Worm (Caenorhabditis elegans): ENCODE results near the gene D1086.21.

Gene D1086.21

DNA sequence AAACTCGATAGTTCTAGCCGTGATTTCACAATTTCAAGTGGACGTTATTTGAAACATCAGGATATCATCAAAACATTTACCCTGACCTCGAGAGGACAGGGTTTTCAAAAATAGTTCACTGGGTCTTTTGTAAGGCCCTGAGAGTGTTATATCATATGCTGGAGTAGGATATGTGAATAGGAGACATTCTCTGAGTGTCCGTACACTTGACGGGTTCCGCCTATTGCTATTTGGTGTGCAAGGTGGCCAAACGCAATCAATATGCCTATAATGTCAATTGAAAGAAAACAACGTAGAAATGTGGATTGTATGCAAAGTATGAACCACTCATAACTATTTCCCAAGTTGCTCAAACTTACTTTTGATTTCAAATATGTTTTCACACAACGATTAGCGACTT lies 32.8 kb downstream of the D1086.21 start:
- TF ChIP-seq rnt-1 (tag; optimal IDR thresholded peaks at IDR 0.05) (peak; percentile 11), nhr-85 (tag) (no peak), snpc-4 (tag; optimal IDR thresholded peaks at IDR 0.05) (peak; percentile 26), elt-2 (tag; optimal IDR thresholded peaks at IDR 0.05) (no peak), alr-1 (tag; optimal IDR thresholded peaks at IDR 0.05; ENCODE audit: borderline replicate concordance) (no peak)

DNA sequence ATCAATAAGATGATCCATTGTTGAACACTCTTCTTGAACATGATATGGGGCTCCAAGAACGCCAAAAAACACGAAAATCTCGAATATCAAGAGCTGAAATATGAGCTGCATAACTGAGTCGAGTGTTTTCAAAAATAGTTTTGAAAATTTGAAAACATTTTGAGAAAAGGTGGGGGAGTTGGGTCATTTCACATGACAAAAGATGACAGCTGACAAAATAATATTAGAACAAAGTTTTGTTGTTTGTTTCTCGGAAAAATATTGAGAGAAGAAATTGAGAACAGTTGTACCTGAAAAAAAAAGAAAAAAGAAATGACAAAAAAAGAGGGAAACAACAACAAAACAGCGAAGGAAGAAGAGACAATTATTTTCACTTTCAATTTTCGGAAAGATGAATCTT lies 34.0 kb downstream of the D1086.21 start, which contains the start of the genes D1086.2 and D1086.1:
D1086.2 (minus strand) TSS at position 150 of the 400 bp plus-strand sequence.
D1086.1 (plus strand) TSS at position 340 of the 400 bp plus-strand sequence.
- TF ChIP-seq lin-39 (tag; optimal IDR thresholded peaks at IDR 0.05) (peak; percentile 16), nhr-28 (tag; optimal IDR thresholded peaks at IDR 0.05) (no peak), lsy-2 (tag; optimal IDR thresholded peaks at IDR 0.05) (peak in 1 of 2 experiments; percentile 2), lin-14 (GFP tag; optimal IDR thresholded peaks at IDR 0.05) (peak; percentile 73), blmp-1 (tag; optimal IDR thresholded peaks at IDR 0.05) (no peak), ceh-82 (tag; optimal IDR thresholded peaks at IDR 0.05) (no peak), nhr-20 (tag; optimal IDR thresholded peaks at IDR 0.05) (peak; percentile 30), mef-2 (tag; optimal IDR thresholded peaks at IDR 0.05) (no peak), nhr-19 (GFP tag; conservative IDR thresholded peaks at IDR 0.05) (peak; percentile 35), snpc-4 (tag; optimal IDR thresholded peaks at IDR 0.05) (no peak), tlp-1 (tag; optimal IDR thresholded peaks at IDR 0.05) (no peak), ets-5 (GFP tag; IDR thresholded peaks at IDR 0.05) (no peak), elt-3 (tag; optimal IDR thresholded peaks at IDR 0.05) (no peak), egl-27 (tag; optimal IDR thresholded peaks at IDR 0.05) (no peak), pag-3 (tag; optimal IDR thresholded peaks at IDR 0.05; ENCODE audit: borderline replicate concordance, insufficient read depth) (no peak), hlh-4 (tag; optimal IDR thresholded peaks at IDR 0.05) (no peak), lir-3 (tag; optimal IDR thresholded peaks at IDR 0.05; ENCODE audit: poor library complexity) (no peak), nhr-84 (tag; optimal IDR thresholded peaks at IDR 0.05) (no peak), nhr-71 (tag; optimal IDR thresholded peaks at IDR 0.05) (peak; percentile 60), ceh-90 (tag; optimal IDR thresholded peaks at IDR 0.05) (no peak), rnt-1 (tag; optimal IDR thresholded peaks at IDR 0.05) (peak; percentile 21), C04F5.9 (tag; optimal IDR thresholded peaks at IDR 0.05) (no peak), egl-13 (tag; optimal IDR thresholded peaks at IDR 0.05) (no peak)

DNA sequence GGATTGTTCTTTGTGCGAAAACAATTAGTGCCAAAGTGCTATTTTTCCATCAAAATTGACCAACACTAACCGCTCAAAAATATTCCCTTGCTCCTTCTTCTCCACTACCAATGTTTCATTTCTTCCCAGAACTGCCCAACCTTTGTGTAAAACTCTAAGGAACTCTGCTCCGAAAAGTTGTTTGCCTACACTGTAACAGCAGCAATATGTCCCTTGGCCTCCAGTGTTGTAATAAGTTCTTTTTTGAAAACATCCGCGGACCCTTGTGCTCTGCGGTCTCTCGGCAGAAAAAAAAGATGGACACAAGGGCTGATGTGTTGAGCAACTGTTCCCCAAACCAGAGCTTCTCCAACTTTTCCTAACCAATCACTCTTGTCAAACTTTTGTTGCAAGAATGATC lies 36.4 kb downstream of the D1086.21 start, which contains the start of gene D1086.12:
D1086.12 (plus strand) TSS at position 301 of the 400 bp plus-strand sequence.
- TF ChIP-seq mdl-1 (tag; optimal IDR thresholded peaks at IDR 0.05) = no peak
- TF ChIP-seq nhr-237 (tag; optimal IDR thresholded peaks at IDR 0.05) = no peak
- no peak for TF ChIP-seq aha-1 (tag; optimal IDR thresholded peaks at IDR 0.05)
- TF ChIP-seq rnt-1 (tag; optimal IDR thresholded peaks at IDR 0.05) = peak; percentile 25
- TF ChIP-seq snpc-4 (tag; optimal IDR thresholded peaks at IDR 0.05) = no peak
- TF ChIP-seq lin-14 (GFP tag; optimal IDR thresholded peaks at IDR 0.05) = peak; percentile 48

DNA sequence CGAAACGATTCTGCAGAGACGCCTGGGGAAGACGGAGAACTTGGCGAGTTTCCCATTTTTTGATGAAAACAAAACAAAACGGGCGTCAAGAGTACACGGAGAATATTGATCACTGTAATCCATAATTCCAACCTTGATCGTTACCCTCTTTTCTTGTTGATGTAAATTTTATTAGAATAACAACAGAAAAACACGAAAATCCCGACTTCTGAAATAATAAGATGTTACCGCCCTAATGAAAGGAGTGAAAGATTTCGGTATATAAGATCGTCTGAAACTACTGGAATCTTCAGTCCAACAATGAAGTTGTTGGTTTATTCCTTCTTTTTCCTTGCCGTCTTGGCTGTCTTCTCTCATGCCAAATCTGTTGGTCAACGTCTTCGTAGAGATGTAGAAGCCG lies 39.4 kb downstream of the D1086.21 start, which contains the start of gene D1086.9:
D1086.9 (plus strand) TSS at position 301 of the 400 bp plus-strand sequence.
- TF ChIP-seq pag-3 (tag; optimal IDR thresholded peaks at IDR 0.05; ENCODE audit: borderline replicate concordance, insufficient read depth) = no peak
- TF ChIP-seq lin-13 (GFP tag; optimal IDR thresholded peaks at IDR 0.05) = no peak
- TF ChIP-seq dsc-1 (tag; optimal IDR thresholded peaks at IDR 0.05) = no peak
- TF ChIP-seq nhr-85 (tag) = no peak
- no peak for TF ChIP-seq egl-13 (tag; optimal IDR thresholded peaks at IDR 0.05)
- no peak for TF ChIP-seq alr-1 (tag; optimal IDR thresholded peaks at IDR 0.05; ENCODE audit: borderline replicate concordance)
- no peak for TF ChIP-seq unc-62 (GFP tag; optimal IDR thresholded peaks at IDR 0.05)
- no peak for TF ChIP-seq nhr-237 (tag; optimal IDR thresholded peaks at IDR 0.05)
- no peak for TF ChIP-seq unc-86 (tag; optimal IDR thresholded peaks at IDR 0.05)
- TF ChIP-seq aha-1 (tag; optimal IDR thresholded peaks at IDR 0.05) = no peak
- no peak for TF ChIP-seq hpl-2 (GFP tag; optimal IDR thresholded peaks at IDR 0.05)
- no peak for TF ChIP-seq lin-15B (tag; optimal IDR thresholded peaks at IDR 0.05)
- TF ChIP-seq ceh-88 (GFP tag; IDR thresholded peaks at IDR 0.05) = no peak
- TF ChIP-seq swsn-7 (tag; optimal IDR thresholded peaks at IDR 0.05) = no peak
- no peak for TF ChIP-seq sup-37 (GFP tag; optimal IDR thresholded peaks at IDR 0.05)
